Worm (Caenorhabditis elegans) whole organism, L3 larva: ENCODE results near the gene dnj-8.

ENCODE experiments used
- R02D3.7 ChIP-seq: fragments of 150-350 bp; optimal IDR thresholded peaks from 2 replicates; lab custom pipeline; 2014; ENCODE audit warnings: missing biosample characterization, missing genetic modification characterization
- ZK546.5 ChIP-seq: sonication (generic microtip); optimal IDR thresholded peaks from 2 replicates; lab custom pipeline; 2017; ENCODE audit warnings: missing biosample characterization, missing genetic modification characterization
- aly-2 ChIP-seq: fragments of 150-350 bp; optimal IDR thresholded peaks from 2 replicates; lab custom pipeline; 2014; ENCODE audit warnings: missing biosample characterization, missing genetic modification characterization
- ama-1 ChIP-seq: fragments of 150-350 bp; optimal IDR thresholded peaks from 2 replicates; lab custom pipeline; 2018
- ceh-16 ChIP-seq: sonication (generic microtip); optimal IDR thresholded peaks from 2 replicates; lab custom pipeline; 2017; ENCODE audit warnings: missing biosample characterization, missing genetic modification characterization
- ceh-28 ChIP-seq: fragments of 150-350 bp; optimal IDR thresholded peaks from 2 replicates; lab custom pipeline; 2014; ENCODE audit warnings: missing biosample characterization, missing genetic modification reagents, missing genetic modification characterization
- ceh-82 ChIP-seq: fragments of 150-350 bp; optimal IDR thresholded peaks from 2 replicates; lab custom pipeline; 2014; ENCODE audit warnings: missing biosample characterization, missing genetic modification characterization
- ceh-9 ChIP-seq: sonication (generic microtip); optimal IDR thresholded peaks from 2 replicates; lab custom pipeline; 2018; ENCODE audit warnings: missing biosample characterization, missing genetic modification characterization
- daf-12 ChIP-seq: fragments of 150-350 bp; optimal IDR thresholded peaks from 2 replicates; lab custom pipeline; 2014; ENCODE audit warnings: missing biosample characterization, missing genetic modification reagents, missing genetic modification characterization
- egl-27 ChIP-seq: sonication (generic microtip); optimal IDR thresholded peaks from 4 replicates; lab custom pipeline; 2017; ENCODE audit warnings: missing biosample characterization, missing genetic modification reagents, missing genetic modification characterization
- egl-5 ChIP-seq: fragments of 150-350 bp; optimal IDR thresholded peaks from 2 replicates; lab custom pipeline; 2017; ENCODE audit warnings: missing biosample characterization, missing genetic modification reagents, missing genetic modification characterization, inconsistent platforms
- elt-1 ChIP-seq: fragments of 150-350 bp; optimal IDR thresholded peaks from 2 replicates; lab custom pipeline; 2014; ENCODE audit warnings: missing biosample characterization, missing genetic modification characterization
- elt-2 ChIP-seq: sonication (generic microtip); optimal IDR thresholded peaks from 2 replicates; lab custom pipeline; 2016; ENCODE audit warnings: missing genetic modification reagents, mild to moderate bottlenecking, missing genetic modification characterization, missing compliant biosample characterization
- elt-3 ChIP-seq, 3 experiments: fragments of 150-350 bp in 1 of 3; sonication (generic microtip) in 2 of 3; optimal IDR thresholded peaks; 2 replicates in 2 of 3; 4 replicates in 1 of 3; lab custom pipeline; 2014 to 2017; ENCODE audit warnings: missing biosample characterization in 3 of 3, missing genetic modification characterization in 3 of 3
- eor-1 ChIP-seq, 2 experiments: fragments of 150-350 bp; optimal IDR thresholded peaks; 2 replicates each; lab custom pipeline; 2014 to 2018; ENCODE audit warnings: missing biosample characterization in 2 of 2, missing genetic modification characterization in 2 of 2
- fkh-10 ChIP-seq: sonication (generic microtip); optimal IDR thresholded peaks from 2 replicates; lab custom pipeline; 2017; ENCODE audit warnings: missing biosample characterization, missing genetic modification reagents, missing genetic modification characterization
- fkh-2 ChIP-seq: fragments of 150-350 bp; optimal IDR thresholded peaks from 2 replicates; lab custom pipeline; 2014; ENCODE audit warnings: missing biosample characterization, missing genetic modification reagents, missing genetic modification characterization
- fos-1 ChIP-seq: fragments of 150-350 bp; optimal IDR thresholded peaks from 2 replicates; lab custom pipeline; 2014; ENCODE audit warnings: missing biosample characterization, missing genetic modification characterization
- hmg-11 ChIP-seq: sonication (generic microtip); optimal IDR thresholded peaks from 2 replicates; lab custom pipeline; 2016; ENCODE audit warnings: missing genetic modification characterization, missing compliant biosample characterization
- jun-1 ChIP-seq: fragments of 150-350 bp; optimal IDR thresholded peaks from 2 replicates; lab custom pipeline; 2014; ENCODE audit warnings: missing biosample characterization, missing genetic modification reagents, missing genetic modification characterization
- lin-15B ChIP-seq: fragments of 150-350 bp; optimal IDR thresholded peaks from 2 replicates; lab custom pipeline; 2014; ENCODE audit warnings: missing biosample characterization, missing genetic modification characterization
- lin-39 ChIP-seq: fragments of 150-350 bp; optimal IDR thresholded peaks from 2 replicates; lab custom pipeline; 2018; ENCODE audit warnings: missing biosample characterization, missing genetic modification reagents, missing genetic modification characterization
- lsy-12 ChIP-seq: sonication (generic microtip); optimal IDR thresholded peaks from 2 replicates; lab custom pipeline; 2016; ENCODE audit warnings: mild to moderate bottlenecking, missing genetic modification characterization, missing compliant biosample characterization
- mdl-1 ChIP-seq: fragments of 150-350 bp; optimal IDR thresholded peaks from 2 replicates; lab custom pipeline; 2014; ENCODE audit warnings: missing biosample characterization, missing genetic modification characterization
- mml-1 ChIP-seq: fragments of 150-350 bp; sonication (generic microtip); optimal IDR thresholded peaks from 3 replicates; lab custom pipeline; 2014; ENCODE audit warnings: missing biosample characterization, missing genetic modification characterization
- nfya-1 ChIP-seq: sonication (generic microtip); optimal IDR thresholded peaks from 2 replicates; lab custom pipeline; 2017; ENCODE audit warnings: missing genetic modification characterization, mild to moderate bottlenecking, missing compliant biosample characterization, antibody characterized with exemption, moderate library complexity; ENCODE audit not compliant: insufficient read depth
- nhr-11 ChIP-seq: fragments of 150-350 bp; optimal IDR thresholded peaks from 2 replicates; lab custom pipeline; 2014; ENCODE audit warnings: missing biosample characterization, missing genetic modification characterization
- nhr-12 ChIP-seq: fragments of 150-350 bp; optimal IDR thresholded peaks from 2 replicates; lab custom pipeline; 2014; ENCODE audit warnings: missing biosample characterization, missing genetic modification characterization
- nhr-23 ChIP-seq: fragments of 150-350 bp; optimal IDR thresholded peaks from 2 replicates; lab custom pipeline; 2014; ENCODE audit warnings: missing biosample characterization, missing genetic modification reagents, missing genetic modification characterization
- nhr-237 ChIP-seq: fragments of 150-350 bp; optimal IDR thresholded peaks from 2 replicates; lab custom pipeline; 2014; ENCODE audit warnings: missing biosample characterization, missing genetic modification characterization
- nhr-25 ChIP-seq: sonication (generic microtip); optimal IDR thresholded peaks from 2 replicates; lab custom pipeline; 2017; ENCODE audit warnings: missing biosample characterization, missing genetic modification characterization
- nhr-28 ChIP-seq: fragments of 150-350 bp; optimal IDR thresholded peaks from 2 replicates; lab custom pipeline; 2014; ENCODE audit warnings: missing biosample characterization, missing genetic modification characterization
- nhr-43 ChIP-seq: sonication (generic microtip); optimal IDR thresholded peaks from 2 replicates; lab custom pipeline; 2016; ENCODE audit warnings: mild to moderate bottlenecking, missing genetic modification characterization, missing compliant biosample characterization; ENCODE audit not compliant: poor library complexity, severe bottlenecking
- nhr-67 ChIP-seq: fragments of 150-350 bp; optimal IDR thresholded peaks from 2 replicates; lab custom pipeline; 2014; ENCODE audit warnings: missing biosample characterization, missing genetic modification characterization
- nhr-76 ChIP-seq: fragments of 150-350 bp; sonication (generic microtip); optimal IDR thresholded peaks from 5 replicates; lab custom pipeline; 2014; ENCODE audit warnings: missing biosample characterization, missing genetic modification characterization
- nhr-77 ChIP-seq: fragments of 150-350 bp; optimal IDR thresholded peaks from 2 replicates; lab custom pipeline; 2014; ENCODE audit warnings: missing biosample characterization, missing genetic modification characterization
- pha-4 ChIP-seq: fragments of 150-350 bp; optimal IDR thresholded peaks from 2 replicates; lab custom pipeline; 2014; ENCODE audit warnings: missing biosample characterization, missing genetic modification reagents, missing genetic modification characterization
- pqm-1 ChIP-seq: fragments of 150-350 bp; optimal IDR thresholded peaks from 2 replicates; lab custom pipeline; 2017; ENCODE audit warnings: missing biosample characterization, missing genetic modification characterization, inconsistent platforms
- sea-2 ChIP-seq: fragments of 150-350 bp; sonication (generic microtip); optimal IDR thresholded peaks from 4 replicates; lab custom pipeline; 2014; ENCODE audit warnings: missing biosample characterization, missing genetic modification reagents, missing genetic modification characterization
- skn-1 ChIP-seq: fragments of 150-350 bp; optimal IDR thresholded peaks from 2 replicates; lab custom pipeline; 2014; ENCODE audit warnings: missing biosample characterization, missing genetic modification characterization
- snpc-4 ChIP-seq: fragments of 150-350 bp; optimal IDR thresholded peaks from 2 replicates; lab custom pipeline; 2014; ENCODE audit warnings: missing biosample characterization, missing genetic modification characterization
- tbx-2 ChIP-seq: sonication (generic microtip); optimal IDR thresholded peaks from 2 replicates; lab custom pipeline; 2016; ENCODE audit warnings: mild to moderate bottlenecking, missing genetic modification characterization, missing compliant biosample characterization
- unc-39 ChIP-seq: sonication (generic microtip); optimal IDR thresholded peaks from 4 replicates; lab custom pipeline; 2017; ENCODE audit warnings: missing biosample characterization, missing genetic modification characterization
- unc-62 ChIP-seq: fragments of 150-350 bp; sonication (generic microtip); optimal IDR thresholded peaks from 4 replicates; lab custom pipeline; 2014; ENCODE audit warnings: missing biosample characterization, missing genetic modification reagents, missing genetic modification characterization
- zag-1 ChIP-seq: fragments of 150-350 bp; optimal IDR thresholded peaks from 2 replicates; lab custom pipeline; 2014; ENCODE audit warnings: missing biosample characterization, missing genetic modification characterization
- ztf-11 ChIP-seq: fragments of 150-350 bp; optimal IDR thresholded peaks from 2 replicates; lab custom pipeline; 2014; ENCODE audit warnings: missing biosample characterization, missing genetic modification characterization
- ztf-4 ChIP-seq: fragments of 150-350 bp; optimal IDR thresholded peaks from 2 replicates; lab custom pipeline; 2014; ENCODE audit warnings: missing biosample characterization, missing genetic modification characterization

Gene dnj-8

ce11 chrII:6588605-6589292, 9.1 kb downstream of the dnj-8 start, which contains the start of gene icd-1:
icd-1 (minus strand) TSS chrII:6588655.
- TF ChIP-seq nhr-77 (tag; lab: Kevin White, UChicago) (peak; percentile 63), aly-2 (tag; lab: Kevin White, UChicago) (peak; percentile 58), ceh-9 (no peak), nhr-11 (tag; lab: Kevin White, UChicago) (peak; percentile 95), egl-27 (tag; lab: Kevin White, UChicago) (peak; percentile 86), nhr-76 (peak; percentile 11), elt-3 (tag; optimal IDR thresholded peaks at IDR 0.05; lab: Kevin White, UChicago) (no peak), pha-4 (tag; lab: Kevin White, UChicago) (peak; percentile 92), nfya-1 (tag; lab: Kevin White, UChicago) (peak; percentile 94), skn-1 (tag; lab: Kevin White, UChicago) (peak; percentile 68), mml-1 (tag; lab: Kevin White, UChicago) (no peak), eor-1 (tag; optimal IDR thresholded peaks at IDR 0.05; lab: Kevin White, UChicago) (peak in 1 of 2 experiments; percentile 75), snpc-4 (tag; lab: Kevin White, UChicago) (peak; percentile 91), ztf-4 (tag; lab: Kevin White, UChicago) (peak; percentile 83), unc-39 (tag; lab: Kevin White, UChicago) (no peak), egl-5 (tag; lab: Kevin White, UChicago) (peak; percentile 93), lin-15B (tag; lab: Kevin White, UChicago) (peak; percentile 91), nhr-28 (no peak), hmg-11 (tag; lab: Kevin White, UChicago) (peak; percentile 84), elt-1 (tag; lab: Kevin White, UChicago) (peak; percentile 58), ztf-11 (tag; lab: Kevin White, UChicago) (no peak), tbx-2 (tag; lab: Kevin White, UChicago) (peak; percentile 91), lsy-12 (peak; percentile 95), R02D3.7 (peak; percentile 89), jun-1 (peak; percentile 97), nhr-237 (tag; lab: Kevin White, UChicago) (no peak), ceh-28 (tag; lab: Kevin White, UChicago) (peak; percentile 93), unc-62 (GFP tag; lab: Kevin White, UChicago) (peak; percentile 87), lin-39 (tag; lab: Kevin White, UChicago) (peak; percentile 85), daf-12 (tag; lab: Kevin White, UChicago) (no peak), fos-1 (tag; lab: Kevin White, UChicago) (peak; percentile 87), ama-1 (lab: Kevin White, UChicago) (peak; percentile 71), fkh-10 (GFP tag; lab: Kevin White, UChicago) (peak; percentile 64), nhr-43 (peak; percentile 94), nhr-12 (tag; lab: Kevin White, UChicago) (no peak), nhr-67 (tag; lab: Kevin White, UChicago) (no peak), ceh-82 (tag; lab: Kevin White, UChicago) (peak; percentile 91), ceh-16 (peak; percentile 26), mdl-1 (tag; lab: Kevin White, UChicago) (peak; percentile 64), elt-2 (tag; lab: Kevin White, UChicago) (peak; percentile 84), pqm-1 (tag; lab: Kevin White, UChicago) (peak; percentile 66), zag-1 (tag; lab: Kevin White, UChicago) (peak; percentile 71), sea-2 (peak; percentile 63), nhr-23 (tag; lab: Kevin White, UChicago) (peak; percentile 97), ZK546.5 (tag; lab: Kevin White, UChicago) (peak; percentile 11), nhr-25 (peak; percentile 94), fkh-2 (tag; lab: Kevin White, UChicago) (no peak)
